Fruit fly (Drosophila melanogaster): ENCODE data around the gene pum.
A peak's percentile ranks its signal among the peaks of the same experiment; 100 is the strongest.

Gene pum

DNA sequence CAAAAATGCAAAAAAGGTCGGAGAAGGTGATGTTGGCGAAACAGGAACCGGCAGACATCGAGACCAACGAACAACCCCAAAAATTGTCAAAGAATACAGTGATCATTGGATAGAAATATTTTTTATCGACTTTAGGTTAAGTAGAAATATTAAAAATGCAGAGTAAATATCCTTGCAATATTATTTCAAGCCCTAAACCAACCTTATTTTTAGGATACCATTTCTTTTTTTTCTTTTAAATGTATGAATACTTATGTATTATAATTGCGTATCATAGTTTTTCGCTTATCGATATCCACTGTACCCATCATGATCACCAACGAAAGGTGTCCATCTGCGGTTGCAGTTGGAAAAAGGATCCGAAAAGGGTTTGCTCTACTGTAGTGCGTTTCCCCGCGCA lies 202.2 kb downstream of the pum start:
- peak; percentile 56 for TF ChIP-seq CG15696 (tag; optimal IDR thresholded peaks at IDR 0.05)
- peak; percentile 4 for TF ChIP-seq phol (tag; optimal IDR thresholded peaks at IDR 0.05)
- peak; percentile 16 for TF ChIP-seq CG8924 (tag; optimal IDR thresholded peaks at IDR 0.05)
- no peak for TF ChIP-seq prd (optimal IDR thresholded peaks at IDR 0.05)
- peak; percentile 32; the same call in 1 of the 3 replicates for TF ChIP-seq prd (GFP tag; IDR thresholded peaks at IDR 0.05)
- peak; percentile 32 for TF ChIP-seq CG18262 (tag; optimal IDR thresholded peaks at IDR 0.05)
- peak; percentile 13 for TF ChIP-seq CG10267 (tag; optimal IDR thresholded peaks at IDR 0.05)
- TF ChIP-seq Kr (GFP tag; optimal IDR thresholded peaks at IDR 0.05): peak; percentile 2
- peak; percentile 50 for TF ChIP-seq pros (GFP tag; optimal IDR thresholded peaks at IDR 0.05)
- peak; percentile 29; the same call in 1 of the 2 replicates for TF ChIP-seq Xrp1 (GFP tag; IDR thresholded peaks at IDR 0.05)
- TF ChIP-seq CG4282 (GFP tag; optimal IDR thresholded peaks at IDR 0.05): no peak
- peak; percentile 13 for TF ChIP-seq CG9727 (GFP tag; optimal IDR thresholded peaks at IDR 0.05)
- TF ChIP-seq toy (GFP tag; IDR thresholded peaks at IDR 0.05): no peak
- peak; percentile 2 for TF ChIP-seq CG33557 (GFP tag; optimal IDR thresholded peaks at IDR 0.05)
- TF ChIP-seq dmrt11E (tag; optimal IDR thresholded peaks at IDR 0.05): peak; percentile 49
- peak; percentile 42; the same call in 1 of the 3 replicates for TF ChIP-seq row (GFP tag; IDR thresholded peaks at IDR 0.05)
- TF ChIP-seq gem (tag; optimal IDR thresholded peaks at IDR 0.05): peak; percentile 27
- no peak for TF ChIP-seq Nf-YA (GFP tag; IDR thresholded peaks at IDR 0.05)
- no peak for TF ChIP-seq Side (GFP tag; optimal IDR thresholded peaks at IDR 0.05)
- no peak for TF ChIP-seq seq (GFP tag; IDR thresholded peaks at IDR 0.05)
- TF ChIP-seq grau (tag; optimal IDR thresholded peaks at IDR 0.05): peak; percentile 90
- peak; percentile 41; the same call in 1 of the 2 replicates for TF ChIP-seq crol (GFP tag; IDR thresholded peaks at IDR 0.05)
- TF ChIP-seq CG10979 (tag; optimal IDR thresholded peaks at IDR 0.05): peak; percentile 27
- peak; percentile 25 for TF ChIP-seq sens (GFP tag)
- peak in 1 of 3 experiments; percentile 35 for TF ChIP-seq lola (GFP tag; optimal IDR thresholded peaks at IDR 0.05)
- peak; percentile 18 for TF ChIP-seq CG2712 (tag; optimal IDR thresholded peaks at IDR 0.05)
- TF ChIP-seq CG18619 (GFP tag; optimal IDR thresholded peaks at IDR 0.05): no peak
- TF ChIP-seq CG14710 (tag; optimal IDR thresholded peaks at IDR 0.05): peak; percentile 15
- no peak for TF ChIP-seq hkb (optimal IDR thresholded peaks at IDR 0.05)
- TF ChIP-seq hkb (GFP tag; IDR thresholded peaks at IDR 0.05): 0 out of 2 replicates have a peak, but pooled peaks have one; percentile 16
- peak; percentile 15 for TF ChIP-seq CG12391 (tag; optimal IDR thresholded peaks at IDR 0.05)

DNA sequence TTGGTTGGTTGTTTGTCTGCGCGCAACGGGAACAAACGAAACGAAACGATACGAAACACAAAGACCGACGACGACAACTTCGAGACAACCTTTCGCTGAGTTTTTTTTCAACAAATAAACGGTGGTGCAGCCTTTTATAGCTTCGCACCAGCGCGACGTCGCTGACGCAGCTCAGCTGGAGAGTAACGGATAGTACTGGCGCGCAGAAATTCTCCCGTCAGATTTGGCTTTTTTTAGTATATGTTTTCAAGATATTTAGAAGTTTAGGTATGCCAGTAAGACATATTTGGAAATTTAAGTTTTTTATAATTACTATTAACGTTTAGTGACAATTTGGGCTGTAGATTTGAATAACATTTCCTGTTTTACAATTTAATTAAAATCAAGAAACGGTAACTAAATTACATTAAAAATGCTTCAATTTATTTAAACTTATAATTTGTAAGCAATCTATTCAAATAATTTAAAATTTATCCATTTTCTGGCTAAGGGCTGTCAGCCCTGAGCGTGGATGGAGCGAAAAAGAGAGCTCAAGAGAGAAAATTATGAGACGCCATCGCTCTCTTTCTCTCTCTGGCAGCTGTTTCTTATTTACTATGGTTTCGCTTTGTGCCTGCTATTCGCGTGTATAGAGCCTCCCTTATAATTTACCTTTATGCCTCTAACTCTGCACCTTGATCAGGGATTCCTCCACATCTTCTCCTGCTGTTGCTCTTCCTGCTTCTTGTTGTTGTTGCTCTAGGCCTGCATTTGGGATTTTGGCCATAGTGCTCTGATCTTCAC lies 203.7 kb downstream of the pum start:
- TF ChIP-seq onecut (GFP tag; IDR thresholded peaks at IDR 0.05) (peak; percentile 60), CG11085 (GFP tag; IDR thresholded peaks at IDR 0.05) (no peak), unpg (GFP tag; optimal IDR thresholded peaks at IDR 0.05) (peak; percentile 80), fd3F (GFP tag; optimal IDR thresholded peaks at IDR 0.05) (peak; percentile 70), seq (GFP tag; IDR thresholded peaks at IDR 0.05) (peak; percentile 63), CG30403 (GFP tag; optimal IDR thresholded peaks at IDR 0.05) (peak; percentile 88), Elba2 (GFP tag; optimal IDR thresholded peaks at IDR 0.05) (peak; percentile 20), Fer3 (tag; optimal IDR thresholded peaks at IDR 0.05) (peak; percentile 73), fu2 (GFP tag; optimal IDR thresholded peaks at IDR 0.05) (peak; percentile 12), CG7786 (GFP tag; optimal IDR thresholded peaks at IDR 0.05) (peak; percentile 3), bigmax (GFP tag; optimal IDR thresholded peaks at IDR 0.05) (no peak), vvl (GFP tag; IDR thresholded peaks at IDR 0.05) (peak; percentile 37; the same call in 1 of the 2 replicates), Dll (GFP tag; IDR thresholded peaks at IDR 0.05; ENCODE audit: partially characterized antibody) (no peak), CTCF (GFP tag; optimal IDR thresholded peaks at IDR 0.05) (peak; percentile 6), Side (GFP tag; optimal IDR thresholded peaks at IDR 0.05) (peak; percentile 45), Fer2 (tag; optimal IDR thresholded peaks at IDR 0.05) (peak; percentile 74), Pdp1 (GFP tag; optimal IDR thresholded peaks at IDR 0.05) (peak; percentile 19 to 43), CG10979 (tag; optimal IDR thresholded peaks at IDR 0.05) (peak; percentile 85), CG34376 (GFP tag; optimal IDR thresholded peaks at IDR 0.05) (peak; percentile 84), CG15514 (GFP tag; optimal IDR thresholded peaks at IDR 0.05) (peak; percentile 67), Xrp1 (GFP tag; IDR thresholded peaks at IDR 0.05) (peak; percentile 76), D19B (GFP tag; optimal IDR thresholded peaks at IDR 0.05) (peak; percentile 64), Rx (GFP tag; IDR thresholded peaks at IDR 0.05) (no peak)
